Worm (Caenorhabditis elegans) whole organism, L2 larva: ENCODE data around the gene F40H3.1.

ENCODE experiments used
- Y55F3AM.14 ChIP-seq: fragments of 200-800 bp; sonication (Bioruptor generic); optimal IDR thresholded peaks from 2 replicates; lab custom pipeline; 2018; ENCODE audit warnings: mild to moderate bottlenecking, missing genetic modification characterization, missing compliant biosample characterization
- ama-1 ChIP-seq: fragments of 150-350 bp; optimal IDR thresholded peaks from 2 replicates; lab custom pipeline; 2018; ENCODE audit warnings: inconsistent platforms
- ceh-82 ChIP-seq: fragments of 150-350 bp; optimal IDR thresholded peaks from 2 replicates; lab custom pipeline; 2014; ENCODE audit warnings: missing biosample characterization, missing genetic modification characterization
- lin-39 ChIP-seq: fragments of 150-350 bp; optimal IDR thresholded peaks from 2 replicates; lab custom pipeline; 2014; ENCODE audit warnings: missing biosample characterization, missing genetic modification reagents, missing genetic modification characterization

DNA sequence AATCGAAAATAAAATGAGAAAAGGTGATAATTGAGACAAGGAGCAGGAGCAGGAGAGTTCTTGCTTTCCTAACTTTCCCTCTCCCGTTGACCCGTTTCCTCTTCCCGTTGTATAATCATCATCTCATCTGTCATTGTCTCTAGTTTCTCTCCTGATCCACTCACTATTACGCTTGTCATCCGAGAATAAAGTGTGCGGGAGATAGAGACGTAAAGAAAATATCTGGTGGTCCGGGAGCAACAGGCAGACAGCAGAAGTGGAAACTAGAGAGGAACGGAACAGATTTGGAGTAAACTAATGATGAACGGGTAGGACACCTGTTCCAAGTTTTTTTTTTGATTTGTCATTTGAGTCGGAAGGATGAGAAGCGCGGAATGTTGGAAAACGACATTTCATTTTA lies 9.4 kb upstream of the F40H3.1 start:
- TF ChIP-seq Y55F3AM.14 (GFP tag; lab: Kevin White, UChicago) (no peak), lin-39 (no peak), ceh-82 (no peak), ama-1 (no peak)
